Worm (Caenorhabditis elegans): ENCODE measurements around the gene oac-29.

The oac-29 gene

DNA sequence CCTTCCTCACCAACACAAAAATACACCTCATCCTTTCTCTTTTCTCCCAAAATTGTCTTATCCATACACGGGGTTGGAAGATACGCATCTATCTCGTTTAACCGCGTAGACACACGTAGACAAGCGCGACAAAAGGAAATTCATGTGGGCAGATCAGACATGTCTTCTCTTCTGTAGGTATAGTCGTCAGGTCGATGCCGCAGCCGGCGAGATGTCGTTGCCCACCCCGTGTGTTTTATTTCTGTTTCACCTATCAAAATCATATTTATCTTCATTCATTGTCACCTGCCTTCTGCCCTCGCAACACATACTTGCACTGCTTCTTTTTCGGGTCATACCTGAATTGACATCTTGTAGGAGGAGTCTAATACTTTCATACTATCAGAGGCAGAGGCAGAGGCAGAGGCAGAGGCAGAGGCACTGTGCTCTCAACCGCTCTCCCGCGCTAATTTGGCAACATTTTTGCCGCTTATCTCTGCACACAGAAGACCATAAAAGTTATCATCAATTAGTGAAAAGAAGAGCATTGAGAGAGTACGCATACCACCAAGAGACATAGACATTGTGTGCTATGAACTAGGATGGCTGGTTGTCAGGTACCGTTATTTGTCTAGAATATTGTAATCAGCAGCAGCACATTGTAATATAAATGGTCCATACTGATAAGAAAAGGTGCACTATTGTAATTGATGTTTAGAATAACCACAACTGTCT is 25.9 kb upstream of the oac-29 start (continued):
- TF ChIP-seq unc-62 (GFP tag; optimal IDR thresholded peaks at IDR 0.05 in 1 of 2) (peak; percentile 32 to 35), unc-62 (tag; optimal IDR thresholded peaks at IDR 0.05) (no peak), set-16 (GFP tag; IDR thresholded peaks at IDR 0.05) (peak; percentile 21; the same call in 1 of the 2 replicates), hmg-1.1 (GFP tag; IDR thresholded peaks at IDR 0.05) (peak; percentile 32; the same call in 1 of the 2 replicates)

DNA sequence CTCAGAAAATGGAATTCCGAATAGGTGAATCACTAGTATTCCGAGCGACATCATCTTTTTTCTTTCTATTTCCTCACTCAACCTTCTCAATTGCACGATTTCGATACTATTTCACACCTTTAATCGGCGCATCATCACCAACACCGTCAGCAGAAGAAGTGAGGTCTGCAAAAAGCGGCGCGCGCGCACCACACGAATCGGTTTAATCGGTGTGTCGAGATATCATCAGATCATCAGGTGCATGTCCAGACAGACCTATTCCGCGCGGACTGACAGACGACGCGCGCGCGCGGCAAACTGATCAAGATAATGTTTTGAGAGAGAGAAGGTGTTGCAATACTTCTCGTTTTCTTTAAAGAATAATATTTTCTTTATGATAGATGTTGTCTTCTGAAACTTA is 25.0 kb upstream of the oac-29 start:
- TF ChIP-seq mdl-1 (tag; optimal IDR thresholded peaks at IDR 0.05) (peak in 1 of 2 experiments; percentile 7), hlh-30 (tag; optimal IDR thresholded peaks at IDR 0.05; ENCODE audit: insufficient read depth) (peak; percentile 62), hlh-11 (tag; optimal IDR thresholded peaks at IDR 0.05) (peak; percentile 54), set-16 (GFP tag; IDR thresholded peaks at IDR 0.05) (0 out of 2 replicates have a peak, but pooled peaks have one; percentile 18), jun-1 (tag; optimal IDR thresholded peaks at IDR 0.05) (no peak), ceh-32 (tag; optimal IDR thresholded peaks at IDR 0.05; ENCODE audit: poor library complexity) (no peak), madf-9 (GFP tag; conservative IDR thresholded peaks at IDR 0.05) (peak; percentile 48; the same call in 1 of the 2 replicates), mxl-3 (GFP tag; optimal IDR thresholded peaks at IDR 0.05) (peak; percentile 77), aha-1 (tag) (peak; percentile 6), pqm-1 (tag; optimal IDR thresholded peaks at IDR 0.05) (no peak), mes-2 (tag; optimal IDR thresholded peaks at IDR 0.05; ENCODE audit: poor library complexity, severe bottlenecking) (peak; percentile 19), nhr-28 (tag; optimal IDR thresholded peaks at IDR 0.05) (peak; percentile 8), F26F4.8 (GFP tag; conservative IDR thresholded peaks at IDR 0.05) (no peak)

DNA sequence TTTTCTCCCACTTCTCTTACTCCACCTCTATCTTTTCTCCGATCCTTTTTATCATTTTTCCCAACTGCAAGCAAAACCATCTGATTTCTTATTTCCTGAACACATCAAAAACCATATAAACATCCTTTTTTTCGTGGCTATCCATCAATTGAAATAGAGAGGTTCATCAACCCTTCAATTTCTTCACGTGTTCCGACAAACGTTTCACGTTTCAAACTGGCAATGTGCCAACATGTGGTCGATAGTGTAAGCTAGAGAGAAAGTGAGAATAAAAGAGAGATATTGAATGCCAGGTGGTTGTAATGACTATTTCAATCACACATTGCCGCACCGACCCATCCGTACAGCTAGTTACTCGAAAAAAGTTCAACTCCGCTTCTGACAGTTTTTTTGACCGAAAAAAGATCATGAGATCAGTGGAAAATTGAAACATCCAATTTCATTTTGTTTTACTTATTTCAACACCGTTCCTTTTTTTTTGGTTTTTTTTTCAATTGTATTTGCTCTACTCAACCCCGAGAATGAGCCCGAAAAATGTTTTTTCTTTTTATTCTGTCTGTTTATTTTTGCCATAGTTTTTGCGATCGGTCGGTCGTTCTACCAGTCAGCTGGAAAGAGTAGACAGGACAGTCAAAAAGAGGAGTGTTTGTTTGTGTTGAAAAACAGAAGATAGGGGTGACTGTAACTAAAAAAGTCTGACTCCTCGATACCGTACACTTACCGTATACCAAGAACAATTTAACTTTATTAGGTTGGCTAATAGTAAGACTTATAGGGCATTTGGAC is 23.3 kb upstream of the oac-29 start:
- TF ChIP-seq Y75B8A.6 (GFP tag; IDR thresholded peaks at IDR 0.05), result no peak
- TF ChIP-seq nhr-48 (tag; optimal IDR thresholded peaks at IDR 0.05), result peak; percentile 14
- no peak for TF ChIP-seq pha-4 (GFP tag; IDR thresholded peaks at IDR 0.05)
- TF ChIP-seq pha-4 (tag; optimal IDR thresholded peaks at IDR 0.05), result peak; percentile 53
- TF ChIP-seq lsy-2 (tag; optimal IDR thresholded peaks at IDR 0.05), result peak in 1 of 2 experiments; percentile 22
- 0 out of 2 replicates have a peak, but pooled peaks have one; percentile 56 for TF ChIP-seq tra-1 (GFP tag; IDR thresholded peaks at IDR 0.05)
- TF ChIP-seq nhr-6 (tag; optimal IDR thresholded peaks at IDR 0.05), result no peak
- TF ChIP-seq hlh-11 (tag; optimal IDR thresholded peaks at IDR 0.05), result peak; percentile 79
- TF ChIP-seq daf-19 (GFP tag; conservative IDR thresholded peaks at IDR 0.05), result no peak
- TF ChIP-seq gei-8 (GFP tag; optimal IDR thresholded peaks at IDR 0.05), result peak; percentile 0
- peak; percentile 42 for TF ChIP-seq nhr-11 (tag; optimal IDR thresholded peaks at IDR 0.05)
- TF ChIP-seq rbr-2 (tag; optimal IDR thresholded peaks at IDR 0.05), result no peak
- no peak for TF ChIP-seq zip-11 (GFP tag; IDR thresholded peaks at IDR 0.05)
- TF ChIP-seq aha-1 (tag), result peak; percentile 56
- peak; percentile 82 for TF ChIP-seq mxl-3 (GFP tag; optimal IDR thresholded peaks at IDR 0.05)
- no peak for TF ChIP-seq hif-1 (tag; optimal IDR thresholded peaks at IDR 0.05)
- no peak for TF ChIP-seq nhr-111 (GFP tag; optimal IDR thresholded peaks at IDR 0.05)
- TF ChIP-seq daf-16 (GFP tag; optimal IDR thresholded peaks at IDR 0.05), result no peak
- peak; percentile 41 for TF ChIP-seq daf-16 (tag; optimal IDR thresholded peaks at IDR 0.05)
- no peak for TF ChIP-seq lin-1 (GFP tag; IDR thresholded peaks at IDR 0.05)
- no peak for TF ChIP-seq ceh-82 (tag; optimal IDR thresholded peaks at IDR 0.05)
- peak; percentile 21 to 65 for TF ChIP-seq mdl-1 (tag; optimal IDR thresholded peaks at IDR 0.05)
- TF ChIP-seq dmd-6 (GFP tag; IDR thresholded peaks at IDR 0.05), result peak; percentile 85
- TF ChIP-seq nhr-28 (tag; optimal IDR thresholded peaks at IDR 0.05), result peak; percentile 26
- peak; percentile 57; the same call in 1 of the 2 replicates for TF ChIP-seq ceh-20 (GFP tag; IDR thresholded peaks at IDR 0.05)
- no peak for TF ChIP-seq F37D6.2 (tag; optimal IDR thresholded peaks at IDR 0.05)
- TF ChIP-seq nhr-41 (GFP tag; IDR thresholded peaks at IDR 0.05), result no peak
- TF ChIP-seq hlh-30 (tag; optimal IDR thresholded peaks at IDR 0.05; ENCODE audit: insufficient read depth), result peak; percentile 67
- no peak for TF ChIP-seq nhr-102 (tag; optimal IDR thresholded peaks at IDR 0.05)
- TF ChIP-seq lir-3 (tag; optimal IDR thresholded peaks at IDR 0.05), result no peak
